Worm (Caenorhabditis elegans): ENCODE data around the gene C25F9.8.

C25F9.8 gene

DNA sequence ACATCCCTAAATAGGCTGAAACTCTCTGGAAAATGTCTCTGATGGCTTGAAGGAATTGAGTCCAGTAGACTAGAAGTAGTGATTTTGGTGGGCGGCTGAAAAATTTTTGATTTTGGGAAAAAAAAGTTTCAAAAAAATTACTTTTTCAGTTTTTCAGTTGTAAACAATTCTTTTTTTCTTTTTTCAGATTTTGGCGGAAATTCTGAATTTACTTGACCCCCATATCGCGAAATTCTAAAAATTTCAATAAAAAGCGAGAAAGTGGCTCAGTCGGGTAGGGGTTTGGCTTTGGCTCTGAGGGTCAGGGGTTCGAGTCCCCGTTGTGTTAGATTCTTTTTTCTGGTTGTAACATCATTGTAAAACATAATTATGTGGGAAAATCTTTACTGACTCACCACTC, 36.2 kb downstream of the C25F9.8 start, which contains the start of gene srw-85:
Gene srw-85, minus strand, starts transcription at position 101 of the 400 bp plus-strand sequence.
- TF ChIP-seq hmbx-1 (tag; optimal IDR thresholded peaks at IDR 0.05) (no peak), pes-1 (GFP tag; IDR thresholded peaks at IDR 0.05) (no peak), tra-4 (tag; optimal IDR thresholded peaks at IDR 0.05) (no peak), hmg-4 (GFP tag; optimal IDR thresholded peaks at IDR 0.05) (no peak), ama-1 (optimal IDR thresholded peaks at IDR 0.05) (no peak), scrt-1 (GFP tag; IDR thresholded peaks at IDR 0.05) (no peak), aly-1 (tag; optimal IDR thresholded peaks at IDR 0.05) (no peak), flt-1 (GFP tag; IDR thresholded peaks at IDR 0.05) (no peak), sea-1 (GFP tag; conservative IDR thresholded peaks at IDR 0.05) (no peak)

DNA sequence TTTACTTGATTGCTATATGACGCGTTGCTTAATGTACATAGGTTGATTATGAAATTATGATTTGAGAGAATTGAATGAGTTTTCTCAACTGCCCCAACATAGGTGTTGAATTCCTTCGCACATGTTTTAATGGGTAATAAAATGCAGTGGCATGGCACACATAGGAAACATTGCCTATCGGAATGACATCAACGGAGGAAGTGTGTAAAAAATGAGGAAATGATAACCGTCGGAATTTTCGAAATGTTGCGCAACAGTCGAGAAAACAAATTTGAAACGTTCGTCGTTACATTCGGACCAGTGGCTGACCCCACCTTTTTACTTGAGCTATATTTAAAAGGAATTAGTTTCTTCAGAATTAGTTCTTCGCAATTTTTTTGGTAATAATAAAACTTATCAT, 37.2 kb downstream of the C25F9.8 start:
- TF ChIP-seq B0310.2 (tag; optimal IDR thresholded peaks at IDR 0.05) (no peak), ceh-36 (tag; optimal IDR thresholded peaks at IDR 0.05) (no peak), flt-1 (GFP tag; IDR thresholded peaks at IDR 0.05) (no peak), ceh-13 (GFP tag; optimal IDR thresholded peaks at IDR 0.05) (no peak), sea-1 (GFP tag; conservative IDR thresholded peaks at IDR 0.05) (no peak), pes-1 (GFP tag; IDR thresholded peaks at IDR 0.05) (no peak), ets-7 (tag; optimal IDR thresholded peaks at IDR 0.05) (no peak), tra-4 (tag; optimal IDR thresholded peaks at IDR 0.05) (no peak), scrt-1 (GFP tag; IDR thresholded peaks at IDR 0.05) (no peak), tbx-37 (GFP tag; conservative IDR thresholded peaks at IDR 0.05) (no peak), hmbx-1 (tag; optimal IDR thresholded peaks at IDR 0.05) (no peak), hmg-4 (GFP tag; optimal IDR thresholded peaks at IDR 0.05) (no peak)

DNA sequence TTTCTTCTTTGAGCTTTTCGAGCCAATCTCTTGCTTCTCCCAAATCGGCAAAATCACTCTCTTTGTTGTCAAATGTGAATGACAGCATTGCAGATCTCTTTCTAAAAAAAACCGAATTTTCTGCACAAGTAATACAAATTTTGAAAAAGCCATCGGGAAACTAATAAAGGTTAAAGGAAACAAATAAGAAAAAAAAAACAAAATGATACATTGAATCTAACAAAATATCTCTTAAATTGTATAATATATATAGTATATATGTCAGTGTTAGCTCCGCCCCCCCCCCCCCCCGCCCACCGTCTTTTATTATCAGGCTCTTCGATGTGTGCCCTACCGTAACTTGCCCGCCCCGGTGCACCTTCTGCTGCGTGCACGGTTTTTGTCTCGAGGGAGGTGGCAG, 38.1 kb downstream of the C25F9.8 start, which contains the start of gene C25F9.11:
Gene C25F9.11, minus strand, starts transcription at position 101 of the 400 bp plus-strand sequence.
- TF ChIP-seq F13C5.2 (tag; optimal IDR thresholded peaks at IDR 0.05) (no peak), flt-1 (GFP tag; IDR thresholded peaks at IDR 0.05) (no peak), aly-1 (tag; optimal IDR thresholded peaks at IDR 0.05) (no peak), hmbx-1 (tag; optimal IDR thresholded peaks at IDR 0.05) (no peak), tbx-11 (GFP tag; IDR thresholded peaks at IDR 0.05) (no peak), tra-4 (tag; optimal IDR thresholded peaks at IDR 0.05) (no peak), pes-1 (GFP tag; IDR thresholded peaks at IDR 0.05) (no peak), ama-1 (optimal IDR thresholded peaks at IDR 0.05) (no peak), hmg-4 (GFP tag; optimal IDR thresholded peaks at IDR 0.05) (no peak), ceh-36 (tag; optimal IDR thresholded peaks at IDR 0.05) (no peak), scrt-1 (GFP tag; IDR thresholded peaks at IDR 0.05) (no peak), sea-1 (GFP tag; conservative IDR thresholded peaks at IDR 0.05) (no peak), hnd-1 (tag; optimal IDR thresholded peaks at IDR 0.05) (no peak), ets-7 (tag; optimal IDR thresholded peaks at IDR 0.05) (no peak)

DNA sequence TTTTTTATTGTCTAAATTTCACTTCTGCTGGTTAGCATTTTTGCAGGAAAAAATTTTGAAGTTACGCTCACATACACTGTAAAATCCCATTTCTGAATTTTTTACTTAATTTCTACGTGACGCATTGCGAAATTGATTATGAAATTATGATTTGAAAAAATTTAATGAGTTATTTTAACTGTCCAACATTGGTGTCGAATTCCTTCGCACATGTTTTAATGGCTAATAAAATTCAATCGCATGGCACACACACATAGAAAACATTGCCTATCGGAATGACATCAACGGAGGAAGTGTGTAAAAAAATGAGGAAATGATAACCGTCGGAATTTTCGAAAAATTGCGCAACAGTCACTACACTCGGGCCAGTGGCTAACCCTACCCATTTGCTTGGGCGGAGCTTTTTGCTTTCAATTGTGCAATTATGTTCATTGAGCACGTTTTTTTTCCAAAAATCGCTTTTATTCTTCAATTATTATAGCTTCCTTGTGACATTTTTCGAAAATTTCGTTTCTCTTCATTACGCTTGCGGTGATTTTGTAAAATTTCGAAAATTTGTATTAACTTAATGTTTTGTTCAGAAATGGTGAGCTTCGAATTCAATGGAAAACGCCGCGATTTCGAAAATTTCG, 39.1 kb downstream of the C25F9.8 start, which contains the start of gene C25F9.16:
Gene C25F9.16, plus strand, starts transcription at position 582 of the 632 bp plus-strand sequence.
- TF ChIP-seq sea-1 (GFP tag; conservative IDR thresholded peaks at IDR 0.05) = no peak
- no peak for TF ChIP-seq F13C5.2 (tag; optimal IDR thresholded peaks at IDR 0.05)
- no peak for TF ChIP-seq ets-7 (tag; optimal IDR thresholded peaks at IDR 0.05)
- TF ChIP-seq ceh-13 (GFP tag; optimal IDR thresholded peaks at IDR 0.05) = no peak
- no peak for TF ChIP-seq ceh-36 (tag; optimal IDR thresholded peaks at IDR 0.05)
- no peak for TF ChIP-seq pes-1 (GFP tag; IDR thresholded peaks at IDR 0.05)
- no peak for TF ChIP-seq tra-4 (tag; optimal IDR thresholded peaks at IDR 0.05)
- no peak for TF ChIP-seq tbx-11 (GFP tag; IDR thresholded peaks at IDR 0.05)
- no peak for TF ChIP-seq tbx-37 (GFP tag; conservative IDR thresholded peaks at IDR 0.05)
- TF ChIP-seq hmbx-1 (tag; optimal IDR thresholded peaks at IDR 0.05) = no peak
- TF ChIP-seq hnd-1 (tag; optimal IDR thresholded peaks at IDR 0.05) = no peak
- no peak for TF ChIP-seq aly-1 (tag; optimal IDR thresholded peaks at IDR 0.05)
- no peak for TF ChIP-seq hmg-4 (GFP tag; optimal IDR thresholded peaks at IDR 0.05)
- TF ChIP-seq B0310.2 (tag; optimal IDR thresholded peaks at IDR 0.05) = no peak
- TF ChIP-seq ama-1 (optimal IDR thresholded peaks at IDR 0.05) = no peak
- TF ChIP-seq flt-1 (GFP tag; IDR thresholded peaks at IDR 0.05) = no peak
- no peak for TF ChIP-seq scrt-1 (GFP tag; IDR thresholded peaks at IDR 0.05)

DNA sequence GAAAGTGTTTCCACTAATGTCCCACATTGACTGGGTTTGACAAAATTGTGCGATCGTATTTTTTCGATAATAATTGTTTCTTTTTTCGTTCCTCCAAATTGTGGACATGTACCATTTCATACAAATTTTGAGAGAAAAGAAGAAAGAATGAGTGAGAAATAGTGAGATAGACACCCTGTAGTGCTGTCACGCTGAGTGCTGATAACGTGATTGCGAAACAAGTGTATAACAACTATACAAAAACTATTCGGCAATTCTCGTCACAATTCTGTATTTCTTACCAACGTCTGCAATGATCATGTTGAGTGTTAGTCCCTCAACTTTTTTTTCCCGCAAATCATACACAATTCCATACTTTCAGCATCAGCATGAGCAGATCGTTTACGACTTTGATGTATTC, 41.5 kb downstream of the C25F9.8 start, which contains the start of gene C25F9.14:
Gene C25F9.14, plus strand, starts transcription at position 178 of the 400 bp plus-strand sequence.
- TF ChIP-seq tbx-11 (GFP tag; IDR thresholded peaks at IDR 0.05) (no peak), hnd-1 (tag; optimal IDR thresholded peaks at IDR 0.05) (no peak), B0310.2 (tag; optimal IDR thresholded peaks at IDR 0.05) (no peak), hmg-4 (GFP tag; optimal IDR thresholded peaks at IDR 0.05) (no peak), ceh-36 (tag; optimal IDR thresholded peaks at IDR 0.05) (no peak), ama-1 (optimal IDR thresholded peaks at IDR 0.05) (no peak), pes-1 (GFP tag; IDR thresholded peaks at IDR 0.05) (no peak), ets-7 (tag; optimal IDR thresholded peaks at IDR 0.05) (no peak), hmbx-1 (tag; optimal IDR thresholded peaks at IDR 0.05) (no peak), flt-1 (GFP tag; IDR thresholded peaks at IDR 0.05) (no peak), F13C5.2 (tag; optimal IDR thresholded peaks at IDR 0.05) (no peak), sea-1 (GFP tag; conservative IDR thresholded peaks at IDR 0.05) (no peak), tra-4 (tag; optimal IDR thresholded peaks at IDR 0.05) (no peak), tbx-37 (GFP tag; conservative IDR thresholded peaks at IDR 0.05) (no peak)

DNA sequence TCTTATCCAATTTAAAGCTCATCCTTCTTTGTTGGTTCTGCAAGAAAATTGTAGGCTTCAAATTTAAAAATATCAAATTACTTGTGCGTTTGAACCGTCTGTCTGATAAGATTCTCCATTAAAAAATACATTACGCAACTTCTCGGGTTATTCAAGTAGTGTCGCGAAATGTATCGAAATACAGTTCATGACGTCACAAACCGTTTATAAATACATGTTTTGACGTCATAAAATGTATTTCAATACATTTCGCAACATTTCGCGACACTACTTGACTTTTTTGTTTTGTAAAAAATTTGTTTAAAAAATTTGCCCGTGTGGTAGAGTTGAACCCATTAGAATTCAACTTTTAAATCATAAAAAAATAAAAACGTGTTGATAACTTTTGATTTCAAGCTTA, 48.7 kb downstream of the C25F9.8 start:
- TF ChIP-seq aly-1 (tag; optimal IDR thresholded peaks at IDR 0.05) = no peak
- TF ChIP-seq ama-1 (optimal IDR thresholded peaks at IDR 0.05) = no peak
- no peak for TF ChIP-seq flt-1 (GFP tag; IDR thresholded peaks at IDR 0.05)
- TF ChIP-seq ceh-13 (GFP tag; optimal IDR thresholded peaks at IDR 0.05) = no peak
- no peak for TF ChIP-seq hnd-1 (tag; optimal IDR thresholded peaks at IDR 0.05)
- TF ChIP-seq hmbx-1 (tag; optimal IDR thresholded peaks at IDR 0.05) = no peak
- no peak for TF ChIP-seq ceh-36 (tag; optimal IDR thresholded peaks at IDR 0.05)

DNA sequence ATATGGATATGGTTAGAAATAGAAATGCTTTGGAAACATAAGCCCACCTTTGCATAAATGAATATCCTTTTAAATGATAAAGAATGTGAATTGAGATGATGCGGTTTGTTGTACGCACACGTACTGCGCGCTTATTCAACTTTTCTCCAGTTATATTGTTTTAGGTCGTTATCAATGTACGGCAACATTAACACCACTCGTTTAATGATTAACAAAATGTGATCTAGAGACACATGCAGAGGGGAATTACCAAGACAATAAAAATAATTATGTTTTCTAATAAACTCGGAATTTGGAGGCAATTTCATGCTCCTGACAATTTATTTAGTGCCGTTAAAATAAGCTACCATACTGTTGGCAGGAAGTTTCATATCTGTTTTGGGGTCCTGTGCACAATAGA, 50.6 kb downstream of the C25F9.8 start, which contains the start of gene M04C3.1:
Gene M04C3.1, minus strand, starts transcription at position 164 of the 400 bp plus-strand sequence.
- no peak for TF ChIP-seq tbx-37 (GFP tag; conservative IDR thresholded peaks at IDR 0.05)
- TF ChIP-seq flt-1 (GFP tag; IDR thresholded peaks at IDR 0.05) = no peak
- TF ChIP-seq ceh-13 (GFP tag; optimal IDR thresholded peaks at IDR 0.05) = no peak
- TF ChIP-seq tbx-11 (GFP tag; IDR thresholded peaks at IDR 0.05) = no peak
- no peak for TF ChIP-seq ceh-36 (tag; optimal IDR thresholded peaks at IDR 0.05)
- no peak for TF ChIP-seq pes-1 (GFP tag; IDR thresholded peaks at IDR 0.05)
- TF ChIP-seq hnd-1 (tag; optimal IDR thresholded peaks at IDR 0.05) = no peak
- TF ChIP-seq hmbx-1 (tag; optimal IDR thresholded peaks at IDR 0.05) = no peak
- no peak for TF ChIP-seq B0310.2 (tag; optimal IDR thresholded peaks at IDR 0.05)
- no peak for TF ChIP-seq hmg-4 (GFP tag; optimal IDR thresholded peaks at IDR 0.05)
- no peak for TF ChIP-seq tra-4 (tag; optimal IDR thresholded peaks at IDR 0.05)
- no peak for TF ChIP-seq ama-1 (optimal IDR thresholded peaks at IDR 0.05)
- TF ChIP-seq F13C5.2 (tag; optimal IDR thresholded peaks at IDR 0.05) = no peak
- no peak for TF ChIP-seq aly-1 (tag; optimal IDR thresholded peaks at IDR 0.05)
- TF ChIP-seq ets-7 (tag; optimal IDR thresholded peaks at IDR 0.05) = no peak
- no peak for TF ChIP-seq scrt-1 (GFP tag; IDR thresholded peaks at IDR 0.05)
- no peak for TF ChIP-seq sea-1 (GFP tag; conservative IDR thresholded peaks at IDR 0.05)

Measured in whole organism, early embryonic.